Worm (Caenorhabditis elegans): ENCODE results near the gene M162.7.

DNA sequence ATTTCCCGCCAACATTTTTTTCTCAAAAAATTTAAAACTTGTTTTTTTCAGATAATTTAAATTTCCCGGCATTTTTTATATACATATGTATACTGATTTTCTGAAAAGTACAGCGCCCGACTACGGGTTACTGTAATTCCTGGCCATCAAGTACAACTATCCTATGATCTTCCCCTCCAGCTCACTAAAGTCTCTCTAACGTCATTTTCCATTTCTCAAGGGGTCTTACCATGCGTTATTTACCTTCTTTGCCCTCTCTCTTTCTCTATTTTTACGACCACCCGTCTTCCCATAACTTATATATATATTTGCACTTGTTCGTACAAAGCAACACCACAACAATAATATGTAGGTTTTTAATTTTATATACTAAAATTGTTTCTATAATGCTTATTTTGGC lies 38.6 kb downstream of the M162.7 start, which contains the start of gene W04E12.9:
- TF ChIP-seq snpc-3.4 (tag; optimal IDR thresholded peaks at IDR 0.05) = no peak
- TF ChIP-seq Y53F4B.3 (GFP tag; IDR thresholded peaks at IDR 0.05) = no peak
- TF ChIP-seq unc-130 (GFP tag; optimal IDR thresholded peaks at IDR 0.05) = no peak
- no peak for TF ChIP-seq F57C9.4 (tag; optimal IDR thresholded peaks at IDR 0.05)
- TF ChIP-seq zim-3 (tag; optimal IDR thresholded peaks at IDR 0.05) = no peak
- no peak for TF ChIP-seq gei-17 (GFP tag; optimal IDR thresholded peaks at IDR 0.05)
